Worm (Caenorhabditis elegans) whole organism, mixed stage, embryonic: ENCODE measurements around the gene cutl-24.

Experiments
- blmp-1 ChIP-seq: fragments of 150-350 bp; optimal IDR thresholded peaks from 2 replicates; lab custom pipeline; 2014; ENCODE audit warnings: missing biosample characterization, missing genetic modification characterization
- ceh-39 ChIP-seq: fragments of 150-350 bp; optimal IDR thresholded peaks from 2 replicates; lab custom pipeline; 2014; ENCODE audit warnings: missing biosample characterization, missing genetic modification characterization
- lin-13 ChIP-seq: fragments of 150-350 bp; optimal IDR thresholded peaks from 2 replicates; lab custom pipeline; 2014; ENCODE audit warnings: missing biosample characterization, missing genetic modification characterization
- lin-32 ChIP-seq: fragments of 200-800 bp; sonication (Bioruptor generic); optimal IDR thresholded peaks from 2 replicates; lab custom pipeline; 2018; ENCODE audit warnings: mild to moderate bottlenecking, missing genetic modification characterization, missing compliant biosample characterization
- mab-5 ChIP-seq: fragments of 150-350 bp; optimal IDR thresholded peaks from 2 replicates; lab custom pipeline; 2014; ENCODE audit warnings: missing biosample characterization, missing genetic modification characterization
- nhr-237 ChIP-seq: fragments of 150-350 bp; optimal IDR thresholded peaks from 2 replicates; lab custom pipeline; 2014; ENCODE audit warnings: missing biosample characterization, missing genetic modification characterization
- nhr-28 ChIP-seq: fragments of 150-350 bp; optimal IDR thresholded peaks from 2 replicates; lab custom pipeline; 2014; ENCODE audit warnings: missing biosample characterization, missing genetic modification characterization
- nhr-76 ChIP-seq: sonication (generic microtip); optimal IDR thresholded peaks from 2 replicates; lab custom pipeline; 2017; ENCODE audit warnings: missing biosample characterization, missing genetic modification characterization
- pha-4 ChIP-seq: fragments of 150-350 bp; optimal IDR thresholded peaks from 2 replicates; lab custom pipeline; 2018; ENCODE audit warnings: missing biosample characterization, missing genetic modification reagents, missing genetic modification characterization
- sem-2 ChIP-seq: fragments of 200-800 bp; sonication (Bioruptor generic); optimal IDR thresholded peaks from 2 replicates; lab custom pipeline; 2018; ENCODE audit warnings: mild to moderate bottlenecking, missing genetic modification characterization, missing compliant biosample characterization
- unc-62 ChIP-seq: fragments of 150-350 bp; optimal IDR thresholded peaks from 2 replicates; lab custom pipeline; 2014; ENCODE audit warnings: missing biosample characterization, missing genetic modification reagents, missing genetic modification characterization
- ztf-11 ChIP-seq: fragments of 150-350 bp; optimal IDR thresholded peaks from 2 replicates; lab custom pipeline; 2014; ENCODE audit warnings: missing biosample characterization, missing genetic modification characterization

ce11 chrIV:130150-130549, 34.7 kb upstream of the cutl-24 start:
- TF ChIP-seq sem-2 (GFP tag; lab: Kevin White, UChicago), result no peak
- peak; percentile 54 for TF ChIP-seq lin-32 (GFP tag; lab: Kevin White, UChicago)
- TF ChIP-seq unc-62, result no peak
- no peak for TF ChIP-seq mab-5
- no peak for TF ChIP-seq nhr-237 (tag; lab: Kevin White, UChicago)
- no peak for TF ChIP-seq pha-4 (tag; lab: Kevin White, UChicago)
- TF ChIP-seq ceh-39, result no peak
- TF ChIP-seq nhr-76, result no peak
- TF ChIP-seq nhr-28, result no peak
- TF ChIP-seq blmp-1 (tag; lab: Kevin White, UChicago), result no peak
- no peak for TF ChIP-seq ztf-11 (tag; lab: Kevin White, UChicago)
- TF ChIP-seq lin-13 (tag; lab: Kevin White, UChicago), result no peak
